Fruit fly (Drosophila melanogaster) whole organism, embryonic: Measurements from ENCODE around the gene Adat1.
A peak's percentile ranks its signal among the peaks of the same experiment; 100 is the strongest.

ENCODE experiments used
- ATbp ChIP-seq: fragments of 200-800 bp; sonication (Bioruptor generic); optimal IDR thresholded peaks from 2 replicates; lab custom pipeline; 2017; ENCODE audit warnings: missing biosample characterization, mild to moderate bottlenecking, missing genetic modification characterization, missing genetic modification reagents
- CG10147 ChIP-seq: fragments of 200-800 bp; sonication (Bioruptor generic); optimal IDR thresholded peaks from 2 replicates; lab custom pipeline; 2019; ENCODE audit warnings: missing biosample characterization, mild to moderate bottlenecking, missing genetic modification characterization, moderate library complexity
- CG10462 ChIP-seq: fragments of 200-800 bp; sonication (Bioruptor generic); optimal IDR thresholded peaks from 2 replicates; lab custom pipeline; 2016; ENCODE audit warnings: missing biosample characterization, missing genetic modification characterization
- CG11247 ChIP-seq: fragments of 200-800 bp; sonication (Bioruptor generic); IDR thresholded peaks from 2 replicates; pipeline ENCODE4 v1.3.6; 2022; ENCODE audit warnings: missing biosample characterization, missing genetic modification characterization
- CG11504 ChIP-seq: fragments of 200-800 bp; sonication (Bioruptor generic); optimal IDR thresholded peaks from 3 replicates; lab custom pipeline; 2019; ENCODE audit warnings: missing biosample characterization, mild to moderate bottlenecking, missing genetic modification characterization, moderate library complexity
- CG13296 ChIP-seq: fragments of 200-800 bp; sonication (Bioruptor generic); optimal IDR thresholded peaks from 3 replicates; lab custom pipeline; 2018; ENCODE audit warnings: missing biosample characterization, mild to moderate bottlenecking, missing genetic modification characterization
- CG1647 ChIP-seq: fragments of 200-800 bp; sonication (Bioruptor generic); optimal IDR thresholded peaks from 3 replicates; lab custom pipeline; 2016; ENCODE audit warnings: missing biosample characterization, missing genetic modification characterization
- CG16779 ChIP-seq: fragments of 200-800 bp; sonication (Bioruptor generic); IDR thresholded peaks from 2 replicates; pipeline ENCODE4 v1.3.6; 2022; ENCODE audit warnings: missing biosample characterization, missing genetic modification characterization
- CG17359 ChIP-seq: fragments of 200-800 bp; sonication (Bioruptor generic); optimal IDR thresholded peaks from 3 replicates; lab custom pipeline; 2018; ENCODE audit warnings: missing biosample characterization, mild to moderate bottlenecking, missing genetic modification characterization, moderate library complexity
- CG2120 ChIP-seq: fragments of 200-800 bp; sonication (Bioruptor generic); optimal IDR thresholded peaks from 3 replicates; lab custom pipeline; 2016; ENCODE audit warnings: missing biosample characterization, missing genetic modification characterization
- CG2129 ChIP-seq: fragments of 200-800 bp; sonication (Bioruptor generic); IDR thresholded peaks from 2 replicates; pipeline ENCODE4 v1.3.6; 2022; ENCODE audit warnings: missing biosample characterization, missing genetic modification characterization; ENCODE audit not compliant: partially characterized antibody
- CG2678 ChIP-seq: fragments of 200-800 bp; sonication (Bioruptor generic); optimal IDR thresholded peaks from 3 replicates; lab custom pipeline; 2019; ENCODE audit warnings: missing biosample characterization, mild to moderate bottlenecking, missing genetic modification characterization, moderate library complexity
- CG2889 ChIP-seq: fragments of 200-800 bp; sonication (Bioruptor generic); IDR thresholded peaks from 3 replicates; pipeline ENCODE4 v1.3.6; 2022; ENCODE audit warnings: missing biosample characterization, missing genetic modification characterization
- CG3065 ChIP-seq: fragments of 200-800 bp; sonication (Bioruptor generic); optimal IDR thresholded peaks from 2 replicates; lab custom pipeline; 2016; ENCODE audit warnings: missing biosample characterization, missing genetic modification characterization
- CG32532 ChIP-seq: fragments of 200-800 bp; sonication (Bioruptor generic); IDR thresholded peaks from 2 replicates; pipeline ENCODE4 v1.3.6; 2022; ENCODE audit warnings: missing biosample characterization, missing genetic modification characterization
- CG32767 ChIP-seq: fragments of 200-800 bp; sonication (Bioruptor generic); IDR thresholded peaks from 2 replicates; pipeline ENCODE4 v1.3.6; 2022; ENCODE audit warnings: missing biosample characterization, missing genetic modification characterization
- CG34224 ChIP-seq: fragments of 200-800 bp; sonication (Bioruptor generic); IDR thresholded peaks from 3 replicates; pipeline ENCODE4 v1.3.6; 2022; ENCODE audit warnings: missing biosample characterization, missing genetic modification characterization; ENCODE audit not compliant: partially characterized antibody
- CG4328 ChIP-seq: fragments of 200-800 bp; sonication (Bioruptor generic); optimal IDR thresholded peaks from 3 replicates; lab custom pipeline; 2017; ENCODE audit warnings: missing biosample characterization, missing genetic modification reagents, missing genetic modification characterization
- CG4404 ChIP-seq: fragments of 200-800 bp; sonication (Bioruptor generic); IDR thresholded peaks from 2 replicates; pipeline ENCODE4 v1.3.6; 2022; ENCODE audit warnings: missing biosample characterization, missing genetic modification characterization
- CG4707 ChIP-seq: fragments of 200-800 bp; sonication (Bioruptor generic); optimal IDR thresholded peaks from 2 replicates; lab custom pipeline; 2018; ENCODE audit warnings: missing biosample characterization, mild to moderate bottlenecking, missing genetic modification characterization, moderate library complexity
- CG6683 ChIP-seq: fragments of 200-800 bp; sonication (Bioruptor generic); optimal IDR thresholded peaks from 2 replicates; lab custom pipeline; 2017; ENCODE audit warnings: missing biosample characterization, mild to moderate bottlenecking, missing genetic modification characterization, missing genetic modification reagents
- CG8359 ChIP-seq: fragments of 200-800 bp; sonication (Bioruptor generic); optimal IDR thresholded peaks from 2 replicates; lab custom pipeline; 2017; ENCODE audit warnings: missing biosample characterization, mild to moderate bottlenecking, missing genetic modification characterization, borderline replicate concordance
- Dfd ChIP-seq, 2 experiments: fragments of >200 bp; optimal IDR thresholded peaks; 2 replicates each; lab custom pipeline; 2017; ENCODE audit warnings: missing biosample characterization in 2 of 2, missing genetic modification characterization in 2 of 2
- E2f2 ChIP-seq: fragments of 200-800 bp; sonication (Bioruptor generic); IDR thresholded peaks from 2 replicates; pipeline ENCODE4 v1.3.6; 2022; ENCODE audit warnings: missing biosample characterization, missing genetic modification characterization
- HLH3B ChIP-seq: fragments of 200-800 bp; sonication (Bioruptor generic); IDR thresholded peaks from 2 replicates; pipeline ENCODE4 v1.3.6; 2022; ENCODE audit warnings: missing biosample characterization, missing genetic modification characterization
- Jarid2 ChIP-seq: fragments of 200-800 bp; sonication (Bioruptor generic); optimal IDR thresholded peaks from 3 replicates; lab custom pipeline; 2017; ENCODE audit warnings: mild to moderate bottlenecking, missing biosample characterization, missing genetic modification reagents, missing genetic modification characterization
- Lim3 ChIP-seq: fragments of 200-800 bp; sonication (Bioruptor generic); IDR thresholded peaks from 2 replicates; pipeline ENCODE4 v1.3.6; 2022; ENCODE audit warnings: missing biosample characterization, missing genetic modification characterization
- MESR4 ChIP-seq: fragments of 200-800 bp; sonication (Bioruptor generic); optimal IDR thresholded peaks from 2 replicates; lab custom pipeline; 2018; ENCODE audit warnings: missing biosample characterization, mild to moderate bottlenecking, missing genetic modification characterization, moderate library complexity
- NC2α ChIP-seq: fragments of 200-800 bp; sonication (Bioruptor generic); optimal IDR thresholded peaks from 2 replicates; lab custom pipeline; 2016; ENCODE audit warnings: missing biosample characterization, missing genetic modification characterization
- NfI ChIP-seq: fragments of 200-800 bp; sonication (Bioruptor generic); optimal IDR thresholded peaks from 3 replicates; lab custom pipeline; 2018; ENCODE audit warnings: missing biosample characterization, mild to moderate bottlenecking, missing genetic modification characterization, moderate library complexity
- Optix ChIP-seq: fragments of 200-800 bp; sonication (Bioruptor generic); IDR thresholded peaks from 3 replicates; pipeline ENCODE4 v1.3.6; 2022; ENCODE audit warnings: missing biosample characterization, missing genetic modification characterization
- Poxn ChIP-seq: fragments of 200-800 bp; sonication (Bioruptor generic); IDR thresholded peaks from 2 replicates; pipeline ENCODE4 v1.3.6; 2022; ENCODE audit warnings: missing biosample characterization, missing genetic modification characterization
- Stat92E ChIP-seq, 3 experiments: fragments of >200 bp in 2 of 3; fragments of 200-800 bp in 1 of 3; sonication (Bioruptor generic) in 1 of 3; optimal IDR thresholded peaks; 2 replicates each; lab custom pipeline; 2017 to 2019; ENCODE audit warnings: missing biosample characterization in 3 of 3, missing genetic modification characterization in 3 of 3, mild to moderate bottlenecking in 1 of 3, moderate library complexity in 1 of 3
- amos ChIP-seq: fragments of 200-800 bp; sonication (Bioruptor generic); IDR thresholded peaks from 2 replicates; pipeline ENCODE4 v1.3.6; 2022; ENCODE audit warnings: missing biosample characterization, missing genetic modification characterization; ENCODE audit not compliant: partially characterized antibody
- bigmax ChIP-seq: fragments of 200-800 bp; sonication (Bioruptor generic); optimal IDR thresholded peaks from 2 replicates; lab custom pipeline; 2018; ENCODE audit warnings: missing biosample characterization, mild to moderate bottlenecking, missing genetic modification characterization
- cwo ChIP-seq: fragments of 200-800 bp; sonication (Bioruptor generic); optimal IDR thresholded peaks from 3 replicates; lab custom pipeline; 2017; ENCODE audit warnings: missing biosample characterization, missing genetic modification characterization, mild to moderate bottlenecking, moderate library complexity, missing genetic modification reagents
- dmrt11E ChIP-seq: fragments of 200-800 bp; sonication (Bioruptor generic); optimal IDR thresholded peaks from 3 replicates; lab custom pipeline; 2018; ENCODE audit warnings: missing biosample characterization, mild to moderate bottlenecking, missing genetic modification characterization, moderate library complexity
- fu2 ChIP-seq: fragments of 200-800 bp; sonication (Bioruptor generic); optimal IDR thresholded peaks from 2 replicates; lab custom pipeline; 2016; ENCODE audit warnings: missing biosample characterization, missing genetic modification characterization
- jumu ChIP-seq: fragments of 200-800 bp; sonication (Bioruptor generic); optimal IDR thresholded peaks from 3 replicates; lab custom pipeline; 2016; ENCODE audit warnings: missing biosample characterization, missing genetic modification characterization
- lola ChIP-seq, 3 experiments: fragments of >200 bp in 2 of 3; fragments of 200-800 bp in 1 of 3; sonication (Bioruptor generic) in 1 of 3; optimal IDR thresholded peaks; 2 replicates each; lab custom pipeline; 2017 to 2019; ENCODE audit warnings: missing biosample characterization in 3 of 3, missing genetic modification characterization in 3 of 3, mild to moderate bottlenecking in 1 of 3, moderate library complexity in 1 of 3
- nerfin-2 ChIP-seq: fragments of 200-800 bp; sonication (Bioruptor generic); IDR thresholded peaks from 2 replicates; pipeline ENCODE4 v1.3.6; 2022; ENCODE audit warnings: missing biosample characterization, missing genetic modification characterization; ENCODE audit not compliant: partially characterized antibody
- pita ChIP-seq: fragments of 200-800 bp; sonication (Bioruptor generic); optimal IDR thresholded peaks from 2 replicates; lab custom pipeline; 2017; ENCODE audit warnings: missing biosample characterization, mild to moderate bottlenecking, missing genetic modification characterization
- ranshi ChIP-seq: fragments of 200-800 bp; sonication (Bioruptor generic); IDR thresholded peaks from 2 replicates; pipeline ENCODE4 v1.3.6; 2022; ENCODE audit warnings: missing biosample characterization, missing genetic modification characterization
- slou ChIP-seq: fragments of 200-800 bp; sonication (Bioruptor generic); optimal IDR thresholded peaks from 3 replicates; lab custom pipeline; 2016; ENCODE audit warnings: missing biosample characterization, missing genetic modification characterization
- tgo ChIP-seq: fragments of 200-800 bp; sonication (Bioruptor generic); IDR thresholded peaks from 3 replicates; pipeline ENCODE4 v1.3.6; 2022; ENCODE audit warnings: missing biosample characterization, missing genetic modification characterization
- tin ChIP-seq: fragments of 200-800 bp; sonication (Bioruptor generic); optimal IDR thresholded peaks from 3 replicates; lab custom pipeline; 2016; ENCODE audit warnings: missing biosample characterization, missing genetic modification characterization
- tio ChIP-seq: fragments of 200-800 bp; sonication (Bioruptor generic); optimal IDR thresholded peaks from 2 replicates; lab custom pipeline; 2017; ENCODE audit warnings: missing biosample characterization, missing genetic modification characterization, inconsistent platforms
- wek ChIP-seq: fragments of 200-800 bp; sonication (Bioruptor generic); optimal IDR thresholded peaks from 3 replicates; lab custom pipeline; 2018; ENCODE audit warnings: missing biosample characterization, mild to moderate bottlenecking, missing genetic modification characterization, moderate library complexity
- zfh1 ChIP-seq: fragments of 200-800 bp; sonication (Bioruptor generic); IDR thresholded peaks from 3 replicates; pipeline ENCODE4 v1.3.6; 2022; ENCODE audit warnings: missing biosample characterization, missing genetic modification characterization

The Adat1 gene

dm6 chr2L:13801166-13801565 is 10.1 kb downstream of the Adat1 start (continued):
- peak; percentile 8 for TF ChIP-seq CG13296
- TF ChIP-seq CG17359 (tag; lab: Kevin White, UChicago) = peak; percentile 50
- no peak for TF ChIP-seq zfh1 (GFP tag; lab: Robert Waterston, UW)
- TF ChIP-seq ATbp = peak; percentile 76
- no peak for TF ChIP-seq CG34224 (GFP tag; lab: Robert Waterston, UW)
- no peak for TF ChIP-seq CG32767 (GFP tag; lab: Robert Waterston, UW)
- no peak for TF ChIP-seq E2f2 (GFP tag; lab: Robert Waterston, UW)

dm6 chr2L:13793405-13793804 is 17.9 kb downstream of the Adat1 start, which contains the start of gene Sec71:
Gene Sec71, plus strand, starts transcription at chr2L:13793521.
- TF ChIP-seq CG11247 (GFP tag; lab: Robert Waterston, UW) = no peak
- TF ChIP-seq pita = no peak
- TF ChIP-seq CG2129 = no peak
- TF ChIP-seq dmrt11E = no peak
- TF ChIP-seq tio (GFP tag; lab: Kevin White, UChicago) = no peak
- no peak for TF ChIP-seq ranshi (GFP tag; lab: Robert Waterston, UW)
- TF ChIP-seq wek (GFP tag; lab: Kevin White, UChicago) = no peak
- TF ChIP-seq bigmax (GFP tag; lab: Kevin White, UChicago) = no peak
- TF ChIP-seq HLH3B (GFP tag; lab: Robert Waterston, UW) = no peak
- TF ChIP-seq CG2678 (tag; lab: Kevin White, UChicago) = no peak
- no peak for TF ChIP-seq CG10147 (GFP tag; lab: Kevin White, UChicago)
- no peak for TF ChIP-seq fu2 (GFP tag; lab: Kevin White, UChicago)
- no peak for TF ChIP-seq CG4707
- no peak for TF ChIP-seq Dfd (GFP tag; optimal IDR thresholded peaks at IDR 0.05; lab: Kevin White, UChicago)
- no peak for TF ChIP-seq CG16779 (GFP tag; lab: Robert Waterston, UW)
- no peak for TF ChIP-seq NfI
- TF ChIP-seq tgo = no peak
- no peak for TF ChIP-seq CG32532
- TF ChIP-seq CG3065 (GFP tag; lab: Kevin White, UChicago) = no peak
- TF ChIP-seq CG10462 (GFP tag; lab: Kevin White, UChicago) = no peak
- no peak for TF ChIP-seq Poxn (GFP tag; lab: Robert Waterston, UW)
- no peak for TF ChIP-seq NC2α (GFP tag; lab: Kevin White, UChicago)
- TF ChIP-seq slou = no peak
- TF ChIP-seq E2f2 (GFP tag; lab: Robert Waterston, UW) = peak; percentile 70
- no peak for TF ChIP-seq CG2889
- no peak for TF ChIP-seq CG6683
- no peak for TF ChIP-seq tin (GFP tag; lab: Kevin White, UChicago)
- TF ChIP-seq lola (GFP tag; optimal IDR thresholded peaks at IDR 0.05; lab: Kevin White, UChicago) = no peak
- no peak for TF ChIP-seq jumu (GFP tag; lab: Kevin White, UChicago)
- no peak for TF ChIP-seq amos (GFP tag; lab: Robert Waterston, UW)
- no peak for TF ChIP-seq CG8359 (GFP tag; lab: Kevin White, UChicago)
- TF ChIP-seq CG4328 = no peak
- no peak for TF ChIP-seq Optix (GFP tag; lab: Robert Waterston, UW)
- TF ChIP-seq CG1647 (GFP tag; lab: Kevin White, UChicago) = no peak
- peak; percentile 99 for TF ChIP-seq MESR4
- TF ChIP-seq nerfin-2 (GFP tag; lab: Robert Waterston, UW) = 0 out of 2 replicates have a peak, but pooled peaks have one; percentile 23
- TF ChIP-seq cwo (GFP tag; lab: Kevin White, UChicago) = no peak
- TF ChIP-seq Jarid2 (GFP tag; lab: Kevin White, UChicago) = no peak
- peak; percentile 3 for TF ChIP-seq CG2120
- TF ChIP-seq CG11504 = no peak
- TF ChIP-seq Stat92E (GFP tag; optimal IDR thresholded peaks at IDR 0.05; lab: Kevin White, UChicago) = peak in 1 of 3 experiments; percentile 14
- TF ChIP-seq CG4404 (GFP tag; lab: Robert Waterston, UW) = no peak
- no peak for TF ChIP-seq Lim3 (GFP tag; lab: Robert Waterston, UW)
